Worm (Caenorhabditis elegans): ENCODE data around the gene R08C7.12.

The R08C7.12 gene

DNA sequence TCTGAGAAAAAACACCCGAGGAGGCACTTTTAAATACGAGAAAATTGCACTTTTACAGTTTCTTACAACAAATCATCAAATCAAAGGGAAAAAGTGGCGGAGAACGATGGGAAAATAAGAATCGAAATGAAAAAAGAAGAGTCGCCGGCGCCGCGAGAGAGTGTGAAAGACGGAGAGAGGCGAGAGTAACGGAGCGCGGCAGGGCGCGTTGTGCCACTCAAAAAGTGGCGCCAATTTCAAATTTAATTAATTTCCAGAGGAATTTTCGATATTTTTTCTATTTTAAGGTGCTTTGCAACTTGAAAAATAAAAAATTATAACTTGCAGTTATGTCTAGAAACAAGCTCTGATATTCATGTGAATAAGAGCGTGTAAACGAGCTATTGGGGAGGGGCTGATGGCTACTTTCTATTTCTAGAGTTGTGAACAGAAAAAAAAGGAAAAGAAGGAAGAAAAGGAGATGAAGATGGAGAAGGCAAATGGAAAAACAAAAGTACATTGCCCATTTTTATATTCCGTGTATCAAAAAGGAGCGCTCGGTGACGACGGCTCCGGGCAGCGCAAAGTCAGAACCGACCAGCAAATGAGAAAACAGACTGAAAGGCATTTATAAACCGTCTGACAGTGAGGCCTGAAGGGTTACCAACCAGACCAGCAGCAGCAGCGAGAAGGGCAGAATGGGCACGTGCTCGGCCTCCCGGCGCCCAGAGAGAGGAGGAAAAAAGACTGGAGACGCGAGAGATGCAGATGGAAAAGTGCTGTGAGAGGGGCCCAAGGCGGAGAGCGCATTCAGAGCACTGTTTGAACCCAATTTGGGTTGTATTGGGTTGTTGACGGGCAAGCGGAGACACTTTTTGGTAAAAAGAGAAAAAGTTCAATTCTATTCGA, 21.6 kb downstream of the R08C7.12 start (continued):
- TF ChIP-seq daf-12 (tag; optimal IDR thresholded peaks at IDR 0.05) = no peak

- TF ChIP-seq ztf-11 (tag; optimal IDR thresholded peaks at IDR 0.05) = no peak
- TF ChIP-seq snpc-4 (tag; optimal IDR thresholded peaks at IDR 0.05) = no peak
- TF ChIP-seq R02D3.7 (tag; optimal IDR thresholded peaks at IDR 0.05) = no peak
- no peak for TF ChIP-seq ceh-16 (tag; optimal IDR thresholded peaks at IDR 0.05)
- TF ChIP-seq nhr-12 (tag; optimal IDR thresholded peaks at IDR 0.05) = no peak
- peak in 1 of 3 experiments; percentile 32 for TF ChIP-seq elt-3 (tag; optimal IDR thresholded peaks at IDR 0.05)
- TF ChIP-seq egl-27 (tag; optimal IDR thresholded peaks at IDR 0.05) = no peak
- TF ChIP-seq zag-1 (tag; optimal IDR thresholded peaks at IDR 0.05) = no peak
- no peak for TF ChIP-seq fkh-10 (GFP tag; optimal IDR thresholded peaks at IDR 0.05)
- TF ChIP-seq daf-12 (tag; optimal IDR thresholded peaks at IDR 0.05) = no peak
- TF ChIP-seq nfya-1 (tag; optimal IDR thresholded peaks at IDR 0.05; ENCODE audit: insufficient read depth) = peak; percentile 7
- no peak for TF ChIP-seq tbx-2 (tag; optimal IDR thresholded peaks at IDR 0.05)
- TF ChIP-seq skn-1 (tag; optimal IDR thresholded peaks at IDR 0.05) = no peak
- peak; percentile 37 for TF ChIP-seq pha-4 (tag; optimal IDR thresholded peaks at IDR 0.05)
- TF ChIP-seq nhr-76 (tag; optimal IDR thresholded peaks at IDR 0.05) = no peak
- no peak for TF ChIP-seq aly-2 (tag; optimal IDR thresholded peaks at IDR 0.05)
- TF ChIP-seq lin-15B (tag; optimal IDR thresholded peaks at IDR 0.05) = no peak
- no peak for TF ChIP-seq unc-62 (GFP tag; optimal IDR thresholded peaks at IDR 0.05)
- no peak for TF ChIP-seq ceh-28 (tag; optimal IDR thresholded peaks at IDR 0.05)
- peak; percentile 2 for TF ChIP-seq lin-39 (tag; optimal IDR thresholded peaks at IDR 0.05)
- TF ChIP-seq nhr-28 (tag; optimal IDR thresholded peaks at IDR 0.05) = no peak
- no peak for TF ChIP-seq mdl-1 (tag; optimal IDR thresholded peaks at IDR 0.05)
- no peak for TF ChIP-seq ZK546.5 (tag; optimal IDR thresholded peaks at IDR 0.05)
- peak; percentile 53 for TF ChIP-seq elt-2 (tag; optimal IDR thresholded peaks at IDR 0.05)
- peak; percentile 73 for TF ChIP-seq nhr-43 (tag; optimal IDR thresholded peaks at IDR 0.05; ENCODE audit: poor library complexity, severe bottlenecking)
- TF ChIP-seq ama-1 (optimal IDR thresholded peaks at IDR 0.05) = peak; percentile 86
- TF ChIP-seq egl-5 (tag; optimal IDR thresholded peaks at IDR 0.05) = no peak
- no peak for TF ChIP-seq fos-1 (tag; optimal IDR thresholded peaks at IDR 0.05)
- TF ChIP-seq nhr-67 (tag; optimal IDR thresholded peaks at IDR 0.05) = no peak
- TF ChIP-seq sea-2 (GFP tag; optimal IDR thresholded peaks at IDR 0.05) = no peak
- no peak for TF ChIP-seq nhr-77 (tag; optimal IDR thresholded peaks at IDR 0.05)
- TF ChIP-seq elt-1 (tag; optimal IDR thresholded peaks at IDR 0.05) = peak; percentile 75
- TF ChIP-seq lsy-12 (tag; optimal IDR thresholded peaks at IDR 0.05) = no peak
- TF ChIP-seq nhr-23 (tag; optimal IDR thresholded peaks at IDR 0.05) = peak; percentile 90
- no peak for TF ChIP-seq unc-39 (tag; optimal IDR thresholded peaks at IDR 0.05)
- no peak for TF ChIP-seq eor-1 (tag; optimal IDR thresholded peaks at IDR 0.05)
- TF ChIP-seq fkh-2 (tag; optimal IDR thresholded peaks at IDR 0.05) = no peak
- no peak for TF ChIP-seq ceh-9 (tag; optimal IDR thresholded peaks at IDR 0.05)
- TF ChIP-seq nhr-11 (tag; optimal IDR thresholded peaks at IDR 0.05) = no peak
- no peak for TF ChIP-seq hmg-11 (tag; optimal IDR thresholded peaks at IDR 0.05)
- TF ChIP-seq ceh-82 (tag; optimal IDR thresholded peaks at IDR 0.05) = no peak
- peak; percentile 15 for TF ChIP-seq mml-1 (tag; optimal IDR thresholded peaks at IDR 0.05)
- peak; percentile 85 for TF ChIP-seq nhr-25 (tag; optimal IDR thresholded peaks at IDR 0.05)
- TF ChIP-seq pqm-1 (tag; optimal IDR thresholded peaks at IDR 0.05) = peak; percentile 58
- TF ChIP-seq jun-1 (tag; optimal IDR thresholded peaks at IDR 0.05) = no peak
- peak; percentile 54 for TF ChIP-seq ztf-4 (tag; optimal IDR thresholded peaks at IDR 0.05)
- TF ChIP-seq nhr-237 (tag; optimal IDR thresholded peaks at IDR 0.05) = no peak
These were observed 23.1 kb downstream of the R08C7.12 start for ce11 chrIV:4472418-4473173.

Measured in whole organism, L3 larva.